Worm (Caenorhabditis elegans) whole organism, L1 larva: ENCODE measurements around the gene unc-119.
A peak's percentile ranks its signal among the peaks of the same experiment; 100 is the strongest.

Source experiments
- C16A3.4 ChIP-seq: fragments of 150-350 bp; optimal IDR thresholded peaks from 2 replicates; lab custom pipeline; 2014; ENCODE audit warnings: missing biosample characterization, missing genetic modification characterization
- Y116A8C.19 ChIP-seq: sonication (generic microtip); optimal IDR thresholded peaks from 2 replicates; lab custom pipeline; 2016; ENCODE audit warnings: missing compliant biosample characterization, missing genetic modification characterization, borderline replicate concordance
- alr-1 ChIP-seq: fragments of 200-800 bp; sonication (Bioruptor generic); optimal IDR thresholded peaks from 2 replicates; lab custom pipeline; 2018; ENCODE audit warnings: borderline replicate concordance, mild to moderate bottlenecking, missing genetic modification characterization, missing compliant biosample characterization
- blmp-1 ChIP-seq: fragments of 150-350 bp; optimal IDR thresholded peaks from 2 replicates; lab custom pipeline; 2014; ENCODE audit warnings: missing biosample characterization, missing genetic modification characterization
- ceh-82 ChIP-seq, 3 experiments: fragments of 150-350 bp in 1 of 3; sonication (generic microtip) in 2 of 3; optimal IDR thresholded peaks; 2 replicates each; lab custom pipeline; 2014 to 2017; ENCODE audit warnings: missing biosample characterization in 3 of 3, missing genetic modification characterization in 3 of 3
- dpl-1 ChIP-seq, 3 experiments: fragments of 150-350 bp in 2 of 3; sonication (generic microtip) in 1 of 3; optimal IDR thresholded peaks; 2 replicates each; lab custom pipeline; 2014 to 2017; ENCODE audit warnings: missing biosample characterization in 3 of 3, missing genetic modification characterization in 3 of 3, missing genetic modification reagents in 3 of 3
- dsc-1 ChIP-seq: sonication (generic microtip); optimal IDR thresholded peaks from 2 replicates; lab custom pipeline; 2016; ENCODE audit warnings: mild to moderate bottlenecking, missing genetic modification characterization, missing compliant biosample characterization
- efl-1 ChIP-seq, 4 experiments: fragments of 150-350 bp; optimal IDR thresholded peaks in 3 of 4; peaks in 1 of 4; 1 replicate in 1 of 4; 2 replicates in 3 of 4; lab custom pipeline; 2014; ENCODE audit warnings: missing biosample characterization in 2 of 4, missing genetic modification characterization in 2 of 4, missing genetic modification reagents in 2 of 4
- egl-13 ChIP-seq: sonication (generic microtip); optimal IDR thresholded peaks from 2 replicates; lab custom pipeline; 2016; ENCODE audit warnings: missing genotype, missing genetic modification reagents, missing genetic modification characterization, missing compliant biosample characterization
- egl-27 ChIP-seq, 2 experiments: fragments of 150-350 bp in 1 of 2; sonication (generic microtip); optimal IDR thresholded peaks; 3 replicates each; lab custom pipeline; 2017 to 2018; ENCODE audit warnings: missing biosample characterization in 2 of 2, missing genetic modification characterization in 2 of 2, missing genetic modification reagents in 2 of 2
- elt-3 ChIP-seq, 6 experiments: fragments of 150-350 bp in 1 of 6; sonication (generic microtip); optimal IDR thresholded peaks; 2 replicates each; lab custom pipeline; 2017 to 2018; ENCODE audit warnings: missing biosample characterization in 6 of 6, missing genetic modification characterization in 6 of 6, inconsistent platforms in 1 of 6
- fkh-10 ChIP-seq: sonication (generic microtip); optimal IDR thresholded peaks from 2 replicates; lab custom pipeline; 2017; ENCODE audit warnings: missing biosample characterization, missing genetic modification reagents, missing genetic modification characterization
- fkh-8 ChIP-seq: sonication (generic microtip); optimal IDR thresholded peaks from 2 replicates; lab custom pipeline; 2016; ENCODE audit warnings: mild to moderate bottlenecking, missing genetic modification characterization, missing compliant biosample characterization
- hpl-2 ChIP-seq: fragments of 150-350 bp; optimal IDR thresholded peaks from 2 replicates; lab custom pipeline; 2014; ENCODE audit warnings: missing biosample characterization, missing genetic modification reagents, missing genetic modification characterization
- isw-1 ChIP-seq: fragments of 200-800 bp; sonication (Bioruptor generic); IDR thresholded peaks from 2 replicates; pipeline ENCODE4 v1.3.6; 2022; ENCODE audit warnings: missing genetic modification characterization, missing compliant biosample characterization
- lin-14 ChIP-seq: fragments of 200-800 bp; sonication (Bioruptor generic); optimal IDR thresholded peaks from 2 replicates; lab custom pipeline; 2018; ENCODE audit warnings: mild to moderate bottlenecking, missing genetic modification characterization, moderate library complexity, missing compliant biosample characterization
- lin-15B ChIP-seq: fragments of 150-350 bp; sonication (generic microtip); optimal IDR thresholded peaks from 3 replicates; lab custom pipeline; 2014; ENCODE audit warnings: missing biosample characterization, missing genetic modification characterization
- lin-35 ChIP-seq, 2 experiments: fragments of 150-350 bp; optimal IDR thresholded peaks; 2 replicates each; lab custom pipeline; 2014; ENCODE audit warnings: missing biosample characterization in 2 of 2, missing genetic modification characterization in 2 of 2, missing genetic modification reagents in 2 of 2
- lir-3 ChIP-seq: sonication (generic microtip); optimal IDR thresholded peaks from 2 replicates; lab custom pipeline; 2016; ENCODE audit warnings: mild to moderate bottlenecking, missing genetic modification characterization, moderate library complexity, missing compliant biosample characterization; ENCODE audit not compliant: poor library complexity
- lsy-2 ChIP-seq, 2 experiments: fragments of 150-350 bp; optimal IDR thresholded peaks; 2 replicates each; lab custom pipeline; 2014; ENCODE audit warnings: missing biosample characterization in 2 of 2, missing genetic modification characterization in 2 of 2
- mef-2 ChIP-seq: fragments of 150-350 bp; optimal IDR thresholded peaks from 2 replicates; lab custom pipeline; 2014; ENCODE audit warnings: missing biosample characterization, missing genetic modification characterization
- mep-1 ChIP-seq: fragments of 150-350 bp; optimal IDR thresholded peaks from 2 replicates; lab custom pipeline; 2014; ENCODE audit warnings: missing biosample characterization, missing genetic modification characterization
- nhr-11 ChIP-seq: fragments of 150-350 bp; optimal IDR thresholded peaks from 2 replicates; lab custom pipeline; 2014; ENCODE audit warnings: missing biosample characterization, missing genetic modification characterization
- nhr-20 ChIP-seq: sonication (generic microtip); optimal IDR thresholded peaks from 2 replicates; lab custom pipeline; 2016; ENCODE audit warnings: mild to moderate bottlenecking, missing genetic modification characterization, missing compliant biosample characterization
- nhr-47 ChIP-seq: sonication (generic microtip); optimal IDR thresholded peaks from 2 replicates; lab custom pipeline; 2016; ENCODE audit warnings: mild to moderate bottlenecking, missing genetic modification characterization, moderate library complexity, missing compliant biosample characterization
- nhr-71 ChIP-seq: sonication (generic microtip); optimal IDR thresholded peaks from 2 replicates; lab custom pipeline; 2016; ENCODE audit warnings: mild to moderate bottlenecking, missing genetic modification characterization, moderate library complexity, missing compliant biosample characterization
- nhr-85 ChIP-seq: sonication (generic microtip); peaks from one replicate; lab custom pipeline; 2016; ENCODE audit warnings: missing genetic modification characterization, inconsistent platforms, missing compliant biosample characterization
- nhr-90 ChIP-seq: sonication (generic microtip); optimal IDR thresholded peaks from 2 replicates; lab custom pipeline; 2016; ENCODE audit warnings: mild to moderate bottlenecking, missing genetic modification characterization, missing compliant biosample characterization; ENCODE audit not compliant: poor library complexity
- pax-3 ChIP-seq: fragments of 200-800 bp; sonication (Bioruptor generic); optimal IDR thresholded peaks from 2 replicates; lab custom pipeline; 2018; ENCODE audit warnings: mild to moderate bottlenecking, missing genetic modification characterization, moderate library complexity, missing compliant biosample characterization
- skn-1 ChIP-seq: fragments of 150-350 bp; optimal IDR thresholded peaks from 2 replicates; lab custom pipeline; 2014; ENCODE audit warnings: missing biosample characterization, missing genetic modification characterization
- snpc-4 ChIP-seq: fragments of 150-350 bp; optimal IDR thresholded peaks from 2 replicates; lab custom pipeline; 2014; ENCODE audit warnings: missing biosample characterization, missing genetic modification characterization
- snu-23 ChIP-seq: sonication (generic microtip); optimal IDR thresholded peaks from 2 replicates; lab custom pipeline; 2016; ENCODE audit warnings: missing genetic modification characterization, missing compliant biosample characterization
- sox-4 ChIP-seq: sonication (generic microtip); optimal IDR thresholded peaks from 2 replicates; lab custom pipeline; 2016; ENCODE audit warnings: missing genetic modification characterization, missing compliant biosample characterization
- swsn-7 ChIP-seq: sonication (generic microtip); optimal IDR thresholded peaks from 2 replicates; lab custom pipeline; 2016; ENCODE audit warnings: missing genetic modification characterization, missing compliant biosample characterization
- tbx-2 ChIP-seq: sonication (generic microtip); optimal IDR thresholded peaks from 2 replicates; lab custom pipeline; 2016; ENCODE audit warnings: missing genetic modification characterization, missing compliant biosample characterization
- unc-30 ChIP-seq: sonication (generic microtip); optimal IDR thresholded peaks from 2 replicates; lab custom pipeline; 2017; ENCODE audit warnings: missing biosample characterization, missing genetic modification characterization
- unc-86 ChIP-seq: sonication (generic microtip); optimal IDR thresholded peaks from 2 replicates; lab custom pipeline; 2016; ENCODE audit warnings: missing genetic modification characterization, missing compliant biosample characterization
- xbp-1 ChIP-seq: sonication (generic microtip); optimal IDR thresholded peaks from 2 replicates; lab custom pipeline; 2016; ENCODE audit warnings: missing genetic modification characterization, missing compliant biosample characterization
- zip-4 ChIP-seq: fragments of 200-800 bp; sonication (Bioruptor generic); optimal IDR thresholded peaks from 2 replicates; lab custom pipeline; 2018; ENCODE audit warnings: mild to moderate bottlenecking, missing genetic modification characterization, moderate library complexity, missing compliant biosample characterization
- ztf-11 ChIP-seq, 2 experiments: sonication (generic microtip); optimal IDR thresholded peaks; 2 replicates each; lab custom pipeline; 2016 to 2017; ENCODE audit warnings: missing genetic modification characterization in 2 of 2, missing biosample characterization in 1 of 2, missing compliant biosample characterization in 1 of 2
- ztf-4 ChIP-seq: fragments of 150-350 bp; optimal IDR thresholded peaks from 2 replicates; lab custom pipeline; 2014; ENCODE audit warnings: missing biosample characterization, missing genetic modification characterization

Gene unc-119

ce11 chrIII:10895817-10896413, 6.5 kb upstream of the unc-119 start, which contains the start of gene com-1:
com-1 (plus strand) TSS chrIII:10896363.
- TF ChIP-seq ztf-11 (tag; optimal IDR thresholded peaks at IDR 0.05; lab: Kevin White, UChicago): no peak
- peak; percentile 29 for TF ChIP-seq nhr-20 (tag; lab: Kevin White, UChicago)
- no peak for TF ChIP-seq egl-27 (tag; optimal IDR thresholded peaks at IDR 0.05; lab: Kevin White, UChicago)
- TF ChIP-seq skn-1: peak; percentile 42
- TF ChIP-seq nhr-90 (tag; lab: Kevin White, UChicago): peak; percentile 3
- peak; percentile 14 for TF ChIP-seq xbp-1 (tag; lab: Kevin White, UChicago)
- TF ChIP-seq unc-30 (tag; lab: Kevin White, UChicago): no peak
- peak; percentile 15 for TF ChIP-seq dsc-1 (tag; lab: Kevin White, UChicago)
- TF ChIP-seq isw-1 (GFP tag; lab: Robert Waterston, UW): no peak
- peak; percentile 58 to 67 for TF ChIP-seq lin-35 (GFP tag; optimal IDR thresholded peaks at IDR 0.05; lab: Kevin White, UChicago)
- peak in 2 of 3 experiments; percentile 56 to 59 for TF ChIP-seq ceh-82 (tag; optimal IDR thresholded peaks at IDR 0.05; lab: Kevin White, UChicago)
- peak; percentile 22 for TF ChIP-seq snpc-4
- TF ChIP-seq swsn-7 (tag; lab: Kevin White, UChicago): peak; percentile 29
- peak; percentile 54 for TF ChIP-seq snu-23 (GFP tag; lab: Kevin White, UChicago)
- TF ChIP-seq nhr-71 (tag; lab: Kevin White, UChicago): peak; percentile 53
- peak; percentile 39 for TF ChIP-seq C16A3.4 (tag; lab: Kevin White, UChicago)
- peak; percentile 58 for TF ChIP-seq blmp-1 (tag; lab: Kevin White, UChicago)
- peak; percentile 30 to 72 (median 42) for TF ChIP-seq dpl-1 (GFP tag; optimal IDR thresholded peaks at IDR 0.05; lab: Kevin White, UChicago)
- TF ChIP-seq nhr-47 (tag; lab: Kevin White, UChicago): peak; percentile 46
- peak; percentile 51 to 73 for TF ChIP-seq lsy-2 (tag; optimal IDR thresholded peaks at IDR 0.05; lab: Kevin White, UChicago)
- no peak for TF ChIP-seq nhr-85 (tag; lab: Kevin White, UChicago)
- no peak for TF ChIP-seq Y116A8C.19 (tag; lab: Kevin White, UChicago)
- TF ChIP-seq mep-1 (tag; lab: Kevin White, UChicago): peak; percentile 55
- peak; percentile 53 to 63 for TF ChIP-seq efl-1 (optimal IDR thresholded peaks at IDR 0.05; lab: Kevin White, UChicago)
- TF ChIP-seq efl-1 (GFP tag; optimal IDR thresholded peaks at IDR 0.05 in 1 of 2; lab: Kevin White, UChicago): peak; percentile 61 to 93
- peak; percentile 60 for TF ChIP-seq lin-15B
- no peak for TF ChIP-seq zip-4 (GFP tag; lab: Kevin White, UChicago)

DNA sequence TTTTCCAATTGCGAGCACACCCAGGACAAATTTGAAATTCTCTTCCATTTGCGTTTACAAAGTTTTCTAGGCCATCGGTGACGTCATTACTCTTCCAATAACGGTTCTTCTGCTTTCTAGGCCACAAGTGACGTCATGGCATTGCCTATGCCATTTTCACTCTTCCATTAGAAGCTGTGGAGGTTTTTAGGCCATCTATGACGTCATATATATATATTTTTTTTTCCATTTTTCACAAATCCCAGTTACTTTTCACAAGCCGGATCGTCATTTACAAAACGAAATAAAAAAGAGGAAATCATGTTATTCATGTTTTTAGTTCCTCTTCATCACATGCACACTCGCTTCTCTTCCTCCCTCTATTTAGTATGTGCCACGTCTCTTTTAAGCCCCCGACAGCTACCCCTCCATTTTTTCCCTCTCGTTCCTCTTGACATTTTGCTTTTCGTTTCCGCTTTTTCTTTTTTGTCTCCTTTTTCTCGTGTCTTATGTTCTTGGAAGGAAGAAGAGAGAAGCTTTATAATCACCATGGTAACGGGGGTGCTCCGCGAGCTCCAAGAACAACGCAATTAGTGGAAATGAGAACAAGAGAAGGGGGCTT, 668 bp downstream of the unc-119 start:
- peak; percentile 60 for TF ChIP-seq nhr-11 (tag; lab: Kevin White, UChicago)
- peak; percentile 73 for TF ChIP-seq nhr-71 (tag; lab: Kevin White, UChicago)
- TF ChIP-seq ztf-4 (tag; lab: Kevin White, UChicago): peak; percentile 50
- TF ChIP-seq blmp-1 (tag; lab: Kevin White, UChicago): no peak
- peak; percentile 43 for TF ChIP-seq snu-23 (GFP tag; lab: Kevin White, UChicago)
- peak; percentile 80 for TF ChIP-seq pax-3
- peak; percentile 79 for TF ChIP-seq lin-14 (GFP tag; lab: Kevin White, UChicago)
- TF ChIP-seq elt-3 (tag; optimal IDR thresholded peaks at IDR 0.05; lab: Kevin White, UChicago): no peak
- TF ChIP-seq mep-1 (tag; lab: Kevin White, UChicago): peak; percentile 42
- TF ChIP-seq lsy-2 (tag; optimal IDR thresholded peaks at IDR 0.05; lab: Kevin White, UChicago): peak; percentile 10 to 30
- peak; percentile 12 for TF ChIP-seq unc-86 (tag; lab: Kevin White, UChicago)
- TF ChIP-seq egl-13 (tag; lab: Kevin White, UChicago): peak; percentile 63
- TF ChIP-seq dsc-1 (tag; lab: Kevin White, UChicago): peak; percentile 82
- peak; percentile 50 for TF ChIP-seq fkh-10 (GFP tag; lab: Kevin White, UChicago)
- TF ChIP-seq lir-3: peak; percentile 14
- TF ChIP-seq swsn-7 (tag; lab: Kevin White, UChicago): peak; percentile 45
- peak; percentile 98 for TF ChIP-seq fkh-8 (tag; lab: Kevin White, UChicago)
- TF ChIP-seq nhr-20 (tag; lab: Kevin White, UChicago): peak; percentile 4
- TF ChIP-seq nhr-47 (tag; lab: Kevin White, UChicago): peak; percentile 80
- TF ChIP-seq hpl-2: no peak
- no peak for TF ChIP-seq mef-2 (tag; lab: Kevin White, UChicago)
- peak; percentile 43 for TF ChIP-seq sox-4
- TF ChIP-seq xbp-1 (tag; lab: Kevin White, UChicago): peak; percentile 59
- no peak for TF ChIP-seq alr-1 (tag; lab: Kevin White, UChicago)
- peak; percentile 8 for TF ChIP-seq tbx-2 (tag; lab: Kevin White, UChicago)
- TF ChIP-seq ceh-82 (tag; optimal IDR thresholded peaks at IDR 0.05; lab: Kevin White, UChicago): peak in 1 of 3 experiments; percentile 37
